Worm (Caenorhabditis elegans) whole organism, L4 larva: ENCODE measurements around the gene C46A5.6.

Experiments
- Y48G9A.11 ChIP-seq: fragments of 200-800 bp; sonication (Bioruptor generic); IDR thresholded peaks from 2 replicates; pipeline ENCODE4 v1.3.6; 2022; ENCODE audit warnings: missing genetic modification reagents, missing genetic modification characterization, missing compliant biosample characterization
- ceh-82 ChIP-seq: sonication (generic microtip); optimal IDR thresholded peaks from 2 replicates; lab custom pipeline; 2017; ENCODE audit warnings: missing biosample characterization, missing genetic modification characterization
- madf-5 ChIP-seq, 2 experiments: fragments of 200-800 bp; sonication (Bioruptor generic); IDR thresholded peaks; 2 replicates each; pipeline ENCODE4 v1.3.6; 2022; ENCODE audit warnings: missing compliant biosample characterization in 2 of 2, missing genetic modification characterization in 2 of 2
- snpc-4 ChIP-seq: fragments of 150-350 bp; optimal IDR thresholded peaks from 2 replicates; lab custom pipeline; 2014; ENCODE audit warnings: missing biosample characterization, missing genetic modification characterization
- unc-62 ChIP-seq, 3 experiments: fragments of 150-350 bp in 1 of 3; sonication (generic microtip); optimal IDR thresholded peaks in 2 of 3; peaks in 1 of 3; 1 replicate in 1 of 3; 2 replicates in 2 of 3; lab custom pipeline; 2014 to 2017; ENCODE audit warnings: missing biosample characterization in 3 of 3, missing genetic modification characterization in 3 of 3, missing genetic modification reagents in 3 of 3, missing genotype in 1 of 3

DNA sequence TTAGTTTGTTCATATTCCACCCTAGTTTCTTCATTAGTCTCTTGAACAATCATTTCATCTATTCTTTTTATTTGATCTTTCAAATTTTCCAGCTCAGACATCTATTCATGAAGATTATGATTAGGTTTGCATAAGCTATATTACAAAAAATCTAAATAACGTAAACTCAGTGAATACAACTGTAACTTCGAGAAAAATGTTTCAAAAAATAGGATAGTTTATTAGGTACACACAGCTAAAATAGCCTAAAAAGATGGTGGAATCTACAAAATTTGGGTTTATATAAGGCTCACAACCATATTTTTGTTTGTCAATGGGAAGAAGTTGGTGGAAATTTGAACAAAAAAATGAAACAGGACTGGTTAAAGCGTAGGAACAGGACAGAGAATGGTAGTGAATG lies 49.1 kb upstream of the C46A5.6 start, which contains the start of gene zgpa-1:
- TF ChIP-seq Y48G9A.11 (GFP tag; lab: Robert Waterston, UW), result no peak
- no peak for TF ChIP-seq unc-62 (GFP tag; optimal IDR thresholded peaks at IDR 0.05 in 1 of 2; lab: Kevin White, UChicago)
- no peak for TF ChIP-seq unc-62 (tag; optimal IDR thresholded peaks at IDR 0.05; lab: Kevin White, UChicago)
- no peak for TF ChIP-seq ceh-82
- no peak for TF ChIP-seq madf-5 (GFP tag; IDR thresholded peaks at IDR 0.05; lab: Robert Waterston, UW)
- TF ChIP-seq snpc-4, result no peak
